Fruit fly (Drosophila melanogaster): ENCODE measurements around the gene Cyp308a1.

The Cyp308a1 gene

DNA sequence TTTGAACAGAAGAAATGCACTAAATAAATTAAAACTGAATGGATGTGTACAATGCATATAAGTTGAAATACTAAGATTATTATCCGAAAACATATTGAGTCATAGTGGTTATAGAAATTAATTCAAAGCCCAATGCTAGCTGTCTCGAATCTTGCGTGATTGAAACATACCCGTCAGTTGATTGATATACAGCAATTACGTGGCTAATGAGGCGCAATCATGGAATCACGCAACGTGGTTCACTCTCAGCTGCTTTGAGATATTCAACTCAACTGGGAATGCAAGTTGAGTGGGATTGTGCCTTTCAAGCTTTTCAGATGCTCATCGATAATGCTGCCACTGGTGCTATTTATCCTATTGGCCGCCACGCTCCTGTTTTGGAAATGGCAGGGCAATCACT lies at the start of gene Cyp308a1:
Cyp308a1 (plus strand) TSS at position 301 of the 400 bp plus-strand sequence.
- no peak for TF ChIP-seq noc (tag; optimal IDR thresholded peaks at IDR 0.05)

DNA sequence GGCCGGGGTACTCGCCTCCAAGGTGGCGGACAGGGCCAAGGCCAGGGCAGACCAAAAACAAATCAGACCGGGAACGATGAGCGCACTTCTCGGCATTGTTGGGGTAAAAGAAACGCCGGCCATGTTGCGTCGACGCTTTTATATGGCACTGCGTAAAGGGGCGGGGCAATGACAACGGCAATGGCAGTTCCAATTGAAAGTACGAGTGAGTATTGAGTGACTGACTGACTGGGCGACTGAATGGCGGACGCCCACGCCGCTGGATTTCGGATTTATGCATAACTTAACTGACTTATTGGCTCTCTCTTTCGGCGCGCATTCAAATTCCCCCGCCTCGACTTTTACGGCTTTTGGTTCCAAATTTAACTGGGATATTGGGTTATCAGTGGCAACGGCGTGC lies 47.6 kb upstream of the Cyp308a1 start, which contains the start of gene CG6696:
CG6696 (minus strand) TSS at position 101 of the 400 bp plus-strand sequence.
- TF ChIP-seq noc (tag; optimal IDR thresholded peaks at IDR 0.05): no peak

DNA sequence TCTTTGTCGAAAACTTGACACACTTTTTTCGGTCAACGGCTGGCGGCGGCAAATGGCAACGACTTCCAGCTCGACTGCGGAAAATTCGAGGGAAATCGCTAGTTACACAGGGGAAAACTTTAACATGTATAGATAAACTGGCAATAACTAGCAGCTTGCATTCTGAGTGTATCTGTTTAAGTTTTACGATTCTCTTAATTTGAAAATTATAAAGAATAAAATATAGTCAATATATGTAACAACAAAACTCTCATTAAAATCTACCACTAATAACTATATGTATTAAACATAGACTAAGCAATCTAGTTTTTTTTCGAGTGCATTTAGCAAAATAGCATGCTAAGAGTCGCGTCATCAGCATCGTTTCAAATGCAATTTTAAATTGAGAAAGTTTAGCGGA lies 46.3 kb upstream of the Cyp308a1 start:
- TF ChIP-seq noc (tag; optimal IDR thresholded peaks at IDR 0.05): no peak

DNA sequence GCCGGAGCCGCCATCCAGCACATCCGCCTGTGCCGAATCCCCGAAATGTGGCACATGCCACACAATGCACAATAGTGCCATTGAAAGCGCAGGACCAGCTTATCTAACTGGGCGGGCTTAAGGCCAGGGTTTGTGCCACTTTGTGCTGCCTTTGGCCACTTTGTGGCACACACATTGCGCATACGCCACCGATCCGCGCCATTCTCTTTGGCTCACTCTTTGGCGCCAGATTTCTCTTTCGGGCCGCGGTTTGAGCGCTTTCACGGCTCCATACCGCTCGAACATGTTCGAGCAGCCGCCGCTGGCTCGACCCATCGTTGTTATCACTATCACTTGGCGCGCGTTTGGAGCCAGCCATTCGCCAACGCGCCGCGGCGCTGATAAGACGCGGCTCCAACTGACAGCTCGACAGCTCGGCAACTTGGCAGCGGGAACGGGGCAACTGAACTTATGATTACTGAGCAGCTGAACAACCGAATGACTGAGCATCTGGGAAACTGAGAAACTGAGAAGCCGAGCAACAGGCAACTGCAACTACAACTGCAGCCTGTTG lies 43.9 kb upstream of the Cyp308a1 start:
- no peak for TF ChIP-seq noc (tag; optimal IDR thresholded peaks at IDR 0.05)

DNA sequence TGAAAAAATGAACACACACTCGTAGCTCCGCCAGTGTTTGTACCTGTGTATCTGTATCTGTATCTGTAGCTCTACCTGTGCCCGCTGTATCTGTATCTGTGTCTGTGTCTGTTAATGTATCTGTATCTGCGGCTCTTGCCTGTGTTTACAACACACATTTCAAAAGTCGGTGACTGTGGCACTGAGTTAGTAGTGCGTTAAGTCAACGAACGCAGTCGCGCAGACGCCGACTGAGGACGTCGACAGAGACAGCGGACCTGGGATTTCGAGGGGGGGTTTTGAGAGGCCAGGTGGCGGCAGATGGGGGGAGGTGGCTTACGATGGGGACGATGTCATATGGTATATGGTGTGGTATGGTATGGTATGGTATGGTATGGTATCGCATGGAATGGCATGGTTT lies 41.4 kb upstream of the Cyp308a1 start:
- no peak for TF ChIP-seq noc (tag; optimal IDR thresholded peaks at IDR 0.05)

DNA sequence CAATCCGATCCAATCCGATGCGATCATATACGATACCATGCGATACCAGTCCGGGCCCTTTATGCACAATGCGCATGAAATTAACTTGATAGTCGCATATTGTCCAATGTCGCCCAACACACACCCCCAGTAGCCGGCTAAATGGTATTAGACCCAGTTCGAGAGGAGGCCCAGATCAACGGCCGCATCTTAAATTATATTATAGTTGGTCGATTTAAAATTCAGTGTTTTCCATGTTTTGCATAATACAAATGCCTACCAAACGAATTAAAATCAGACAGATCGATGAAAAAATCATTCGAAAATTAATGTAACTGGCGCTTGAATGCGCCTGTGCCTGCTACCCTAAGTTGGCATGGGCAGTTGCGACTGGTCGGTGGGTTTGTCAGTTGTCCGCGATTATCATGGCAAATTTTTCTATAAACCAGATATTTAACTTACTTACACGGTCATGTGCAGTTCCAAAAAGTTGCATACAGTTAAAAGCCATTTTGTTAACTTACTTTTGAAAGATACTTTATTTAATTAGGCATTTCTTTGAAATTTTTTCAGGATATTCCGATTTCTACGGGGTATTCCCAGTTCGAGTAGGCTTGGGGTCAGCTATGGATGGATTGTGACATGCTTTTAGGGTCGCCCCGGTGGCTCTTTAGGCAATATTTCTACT lies 39.7 kb upstream of the Cyp308a1 start:
- no peak for TF ChIP-seq noc (tag; optimal IDR thresholded peaks at IDR 0.05)

DNA sequence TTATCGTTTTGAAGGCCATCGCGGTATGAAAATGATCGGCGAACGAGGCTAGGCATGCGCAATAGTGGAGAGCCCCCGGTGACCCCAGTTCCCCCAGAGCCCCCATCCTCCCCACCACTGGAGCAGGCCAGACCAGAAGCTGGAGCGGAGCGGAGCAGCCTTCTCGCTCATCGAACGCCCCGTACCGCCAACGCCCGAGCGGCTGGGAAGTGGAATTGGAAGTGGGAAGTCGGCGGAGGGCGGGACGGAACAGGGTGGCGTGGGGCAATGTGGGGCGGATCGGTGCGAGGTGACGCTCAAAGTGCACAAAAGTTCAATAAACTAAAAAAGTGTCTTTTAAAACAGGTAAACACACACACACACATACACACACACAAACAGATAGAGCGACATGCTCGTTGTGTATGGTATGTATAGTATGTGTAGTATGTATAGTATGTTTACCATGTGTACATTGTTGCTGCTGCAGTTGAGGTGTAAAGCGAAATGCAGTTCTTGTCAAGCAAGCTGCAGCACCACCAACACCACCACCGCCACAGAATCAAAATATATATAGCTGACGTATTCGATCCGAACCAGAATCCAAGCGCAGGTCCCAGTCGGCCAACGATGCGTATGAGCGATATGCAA lies 38.0 kb upstream of the Cyp308a1 start:
- TF ChIP-seq noc (tag; optimal IDR thresholded peaks at IDR 0.05): no peak

DNA sequence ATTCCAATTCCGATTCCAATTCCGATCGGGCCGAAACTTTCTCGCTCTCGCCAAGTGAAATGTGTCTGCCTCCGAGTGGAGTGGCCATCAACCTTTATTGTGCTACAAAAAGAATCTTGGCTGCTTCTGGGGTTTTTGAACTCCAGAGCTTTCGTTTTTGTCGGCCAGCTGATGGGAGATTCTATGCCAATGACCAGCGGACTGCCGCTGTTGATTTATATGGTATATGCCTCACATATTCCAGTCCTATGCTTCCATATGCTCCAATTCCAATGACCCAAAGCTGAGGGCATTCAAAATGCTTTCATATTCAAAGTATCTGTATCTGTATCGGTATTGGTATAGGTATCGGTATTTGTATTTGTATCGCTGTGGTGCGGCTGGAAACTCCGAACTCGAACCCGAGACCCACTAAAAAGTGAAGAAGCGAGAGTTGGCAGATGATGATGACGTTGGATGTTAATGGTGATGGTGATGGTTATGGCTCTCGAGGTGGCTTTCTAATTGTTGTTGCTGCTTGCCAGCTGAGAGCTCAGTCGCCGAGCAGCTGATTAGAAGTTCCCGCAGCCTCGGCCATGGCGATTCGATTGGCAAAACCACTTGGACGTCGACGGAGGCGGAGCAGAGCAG lies 36.6 kb upstream of the Cyp308a1 start:
- TF ChIP-seq noc (tag; optimal IDR thresholded peaks at IDR 0.05): no peak

DNA sequence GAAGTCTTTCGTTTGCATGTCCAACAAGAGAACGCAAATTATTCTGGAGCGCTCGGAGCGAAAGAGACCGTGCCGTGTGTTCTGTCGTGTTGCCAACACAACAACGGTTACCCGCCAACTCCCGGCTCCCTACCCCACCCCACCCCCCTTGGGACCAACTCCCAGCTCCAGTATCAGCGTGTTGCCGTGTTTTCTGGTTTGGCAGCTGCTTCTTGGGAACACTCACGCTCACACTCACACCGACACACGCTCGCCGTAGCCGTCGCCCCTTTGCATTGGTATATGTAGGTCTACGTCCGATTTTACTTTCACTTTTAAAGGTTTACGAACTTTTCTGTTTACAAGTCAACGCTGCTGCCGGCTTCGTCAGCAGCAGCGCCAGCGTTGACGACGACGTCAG lies 34.4 kb upstream of the Cyp308a1 start:
- no peak for TF ChIP-seq noc (tag; optimal IDR thresholded peaks at IDR 0.05)

DNA sequence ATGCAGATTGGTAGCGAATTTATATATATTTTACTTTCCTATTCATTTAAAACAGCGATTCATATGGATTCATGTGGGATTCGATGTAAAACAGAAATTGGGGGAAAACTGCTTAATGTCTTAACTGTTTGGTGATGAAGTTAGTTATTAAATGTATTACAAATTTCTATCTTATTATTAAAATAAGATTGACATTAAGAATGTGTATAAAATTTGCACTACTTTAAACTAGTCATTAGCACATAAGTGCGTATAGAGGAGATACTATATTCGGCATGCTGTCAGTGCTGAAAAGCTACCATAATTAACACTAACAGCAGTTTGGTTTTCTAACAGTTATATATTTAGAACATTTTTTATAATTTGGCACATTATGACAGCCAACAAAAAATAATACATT lies 34.0 kb upstream of the Cyp308a1 start:
- TF ChIP-seq noc (tag; optimal IDR thresholded peaks at IDR 0.05): no peak

DNA sequence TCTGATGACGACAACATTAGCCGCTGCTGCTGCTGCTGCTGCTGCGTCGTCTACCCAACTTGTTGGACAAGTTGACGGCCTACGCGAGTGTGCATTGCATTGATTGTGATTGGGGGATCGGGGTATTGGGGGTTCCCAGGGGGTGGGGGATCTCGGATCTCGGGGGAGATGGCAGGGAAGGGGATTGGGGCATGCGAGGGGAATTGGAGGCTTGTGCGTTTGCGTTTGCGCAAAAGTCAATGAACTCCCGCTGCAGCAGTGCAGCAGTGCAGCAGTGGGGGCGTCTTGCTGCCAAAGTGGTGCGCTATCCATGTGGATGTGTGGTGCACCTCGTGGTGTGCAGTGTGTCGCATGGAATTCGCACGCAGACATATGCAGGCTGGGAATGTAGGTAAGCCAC lies 32.9 kb upstream of the Cyp308a1 start:
- TF ChIP-seq noc (tag; optimal IDR thresholded peaks at IDR 0.05): no peak

DNA sequence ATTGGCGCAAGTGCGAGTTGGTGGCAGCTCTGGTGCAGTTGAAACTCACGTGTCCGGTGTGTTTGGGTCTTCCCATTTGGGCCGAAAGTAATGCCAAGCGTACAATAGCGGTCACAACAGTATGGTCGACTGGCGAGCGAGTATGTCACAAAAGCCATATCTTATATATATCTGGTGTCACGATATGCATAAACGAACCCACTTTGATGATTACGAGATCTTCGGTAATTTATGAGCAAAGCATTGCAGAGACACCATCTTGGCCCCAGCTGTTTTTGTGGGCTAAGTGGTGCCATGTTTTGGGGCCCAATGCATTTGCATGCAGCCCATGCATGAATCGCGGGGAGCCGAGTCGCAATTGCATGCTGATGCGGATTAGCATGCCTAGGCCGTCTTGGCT lies 30.8 kb upstream of the Cyp308a1 start:
- no peak for TF ChIP-seq noc (tag; optimal IDR thresholded peaks at IDR 0.05)

DNA sequence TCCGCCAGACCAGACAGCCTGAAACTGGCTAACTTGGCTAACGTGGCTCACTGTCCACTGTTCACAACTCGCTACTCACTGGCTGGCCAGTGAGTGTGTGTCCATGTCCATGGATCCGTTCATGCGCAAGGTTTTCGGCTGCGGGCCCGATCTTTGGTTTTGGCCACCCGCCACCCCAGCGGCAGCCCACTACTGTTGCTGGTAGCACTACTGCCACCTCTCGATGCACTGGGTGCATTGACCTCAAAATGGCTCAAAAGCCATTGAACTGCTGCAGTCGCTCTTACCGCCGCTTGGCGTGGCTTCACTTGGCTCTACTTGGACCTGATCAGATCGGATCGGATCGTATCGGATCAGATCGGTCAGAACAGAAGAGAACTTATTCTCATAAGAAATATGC lies 28.3 kb upstream of the Cyp308a1 start:
- no peak for TF ChIP-seq noc (tag; optimal IDR thresholded peaks at IDR 0.05)

DNA sequence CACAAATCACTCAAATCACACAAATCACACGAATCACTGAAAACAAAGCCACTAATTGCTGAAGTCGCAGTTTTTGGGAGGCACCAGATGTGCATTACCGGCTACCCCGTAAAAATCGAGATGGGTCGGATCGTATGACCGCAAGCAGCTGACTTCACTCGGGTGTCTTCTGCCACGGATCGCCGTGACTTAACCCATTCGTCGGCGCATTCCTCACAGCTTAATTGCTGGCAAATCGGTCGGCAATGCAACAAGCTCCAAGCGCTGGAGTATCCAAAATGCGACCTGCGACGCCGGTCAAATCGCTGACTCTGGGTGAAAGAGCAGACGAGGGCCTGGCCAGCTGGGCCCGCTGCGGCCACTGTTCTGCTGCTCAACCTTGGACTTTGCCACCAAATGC lies 26.9 kb upstream of the Cyp308a1 start:
- TF ChIP-seq noc (tag; optimal IDR thresholded peaks at IDR 0.05): no peak

DNA sequence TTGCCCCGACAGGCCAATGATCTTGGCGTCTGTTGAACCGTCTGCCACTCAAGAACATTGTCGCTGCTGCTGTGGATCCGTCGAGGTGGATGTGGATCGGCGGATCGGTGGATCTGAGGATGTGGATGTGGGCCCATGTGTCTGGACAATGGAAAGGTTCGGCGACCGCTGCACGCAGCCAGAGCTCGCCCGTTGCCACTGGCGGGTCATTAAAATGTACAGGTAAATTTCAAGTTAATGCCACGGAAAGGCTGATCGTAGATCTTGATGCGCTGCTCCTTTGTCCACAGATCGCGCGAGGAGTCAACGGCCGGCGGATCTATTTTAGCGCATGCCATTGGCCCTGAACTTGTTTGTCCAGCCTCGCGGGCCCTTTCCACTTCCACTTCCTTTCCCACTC lies 25.2 kb upstream of the Cyp308a1 start:
- TF ChIP-seq noc (tag; optimal IDR thresholded peaks at IDR 0.05): no peak

DNA sequence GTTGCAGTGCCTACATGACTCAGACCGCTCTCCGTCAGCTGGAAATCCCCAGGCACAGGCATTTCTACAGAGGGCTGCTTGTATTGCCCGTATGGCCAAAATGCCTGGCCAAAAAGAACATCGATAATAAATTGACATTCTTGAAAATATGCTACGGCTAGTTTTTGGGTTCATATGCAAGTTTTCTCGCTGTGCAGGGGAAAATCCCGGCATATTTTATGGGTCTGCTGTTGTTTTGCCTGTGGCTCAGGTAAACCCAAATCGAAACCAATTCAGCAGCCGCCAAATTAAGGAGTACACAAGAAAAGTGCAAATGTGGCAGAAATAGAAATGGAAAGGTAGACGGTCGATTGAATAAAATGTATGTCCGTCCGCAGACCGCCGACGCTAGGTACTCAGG lies 24.7 kb upstream of the Cyp308a1 start:
- no peak for TF ChIP-seq noc (tag; optimal IDR thresholded peaks at IDR 0.05)

DNA sequence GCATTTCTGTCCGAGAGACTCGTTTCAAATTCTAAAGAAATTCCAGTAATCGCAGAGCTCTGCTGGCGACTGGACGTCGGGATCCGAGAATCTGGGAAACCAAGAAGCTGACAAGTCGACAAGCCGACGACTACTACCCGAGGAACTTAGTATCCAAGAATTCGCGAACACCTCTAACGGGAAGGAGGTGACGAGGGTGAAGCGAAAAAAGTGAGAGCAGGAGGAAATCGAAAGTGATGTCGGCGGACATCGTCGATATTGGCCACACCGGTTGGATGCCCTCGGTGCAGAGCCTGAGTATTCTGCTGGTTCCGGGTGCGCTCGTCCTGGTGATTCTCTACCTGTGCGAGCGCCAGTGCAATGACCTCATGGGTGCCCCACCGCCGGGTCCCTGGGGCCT lies 23.9 kb upstream of the Cyp308a1 start, which contains the start of gene phtm:
phtm (plus strand) TSS at position 41 of the 400 bp plus-strand sequence.
- TF ChIP-seq noc (tag; optimal IDR thresholded peaks at IDR 0.05): no peak

All from whole organism, larva.